Worm (Caenorhabditis elegans): ENCODE results near the gene C04E7.3.

The C04E7.3 gene

ce11 chrX:347117-347516 is at the start of gene C04E7.3:
Gene C04E7.3 (minus strand): TSS chrX:347217.
- TF ChIP-seq madf-3 (GFP tag; IDR thresholded peaks at IDR 0.05): 0 out of 2 replicates have a peak, but pooled peaks have one; percentile 45

ce11 chrX:394709-395108 is 47.7 kb upstream of the C04E7.3 start, which contains the start of gene R04A9.7:
Gene R04A9.7 (minus strand): TSS chrX:394892.
- no peak for TF ChIP-seq lsy-27 (tag; optimal IDR thresholded peaks at IDR 0.05; ENCODE audit: borderline replicate concordance, insufficient read depth)
- TF ChIP-seq xnd-1 (tag; optimal IDR thresholded peaks at IDR 0.05): no peak
- no peak for TF ChIP-seq aptf-3 (GFP tag; IDR thresholded peaks at IDR 0.05)
- TF ChIP-seq Y53G8AR.9 (GFP tag; conservative IDR thresholded peaks at IDR 0.05): no peak
- no peak for TF ChIP-seq ceh-27 (GFP tag; optimal IDR thresholded peaks at IDR 0.05)
- TF ChIP-seq cebp-1 (GFP tag; IDR thresholded peaks at IDR 0.05): no peak
- TF ChIP-seq cebp-1 (tag; optimal IDR thresholded peaks at IDR 0.05): no peak

- no peak for TF ChIP-seq lir-1 (GFP tag; conservative IDR thresholded peaks at IDR 0.05)
- no peak for TF ChIP-seq athp-1 (tag; optimal IDR thresholded peaks at IDR 0.05)
These were observed 43.5 kb upstream of the C04E7.3 start, which contains the start of gene R04A9.9 for ce11 chrX:390469-390868. Gene R04A9.9 (minus strand): TSS chrX:390569.

- TF ChIP-seq lag-1 (GFP tag; IDR thresholded peaks at IDR 0.05): no peak
- TF ChIP-seq snpc-1.3 (tag; optimal IDR thresholded peaks at IDR 0.05; ENCODE audit: insufficient read depth): no peak
- no peak for TF ChIP-seq egrh-3 (GFP tag; IDR thresholded peaks at IDR 0.05)
- no peak for TF ChIP-seq F55B11.4 (tag; optimal IDR thresholded peaks at IDR 0.05; ENCODE audit: borderline replicate concordance, insufficient read depth)
- TF ChIP-seq madf-8 (GFP tag; conservative IDR thresholded peaks at IDR 0.05): no peak
- TF ChIP-seq F10E7.11 (tag; optimal IDR thresholded peaks at IDR 0.05): no peak
- no peak for TF ChIP-seq rcor-1 (GFP tag; IDR thresholded peaks at IDR 0.05)
- no peak for TF ChIP-seq T07F8.4 (tag; optimal IDR thresholded peaks at IDR 0.05)
- no peak for TF ChIP-seq nfya-1 (tag; optimal IDR thresholded peaks at IDR 0.05; ENCODE audit: borderline replicate concordance, insufficient read depth)
- no peak for TF ChIP-seq zfh-2 (GFP tag; conservative IDR thresholded peaks at IDR 0.05)
- TF ChIP-seq ccch-3 (GFP tag; optimal IDR thresholded peaks at IDR 0.05): no peak
- no peak for TF ChIP-seq nhr-27 (tag; optimal IDR thresholded peaks at IDR 0.05)
- TF ChIP-seq lin-26 (GFP tag; IDR thresholded peaks at IDR 0.05): no peak
These were observed 42.5 kb upstream of the C04E7.3 start for ce11 chrX:389566-389965.

ce11 chrX:388728-389127 is 41.7 kb upstream of the C04E7.3 start, which contains the start of gene ceh-93:
Gene ceh-93 (minus strand): TSS chrX:388797.
- TF ChIP-seq lin-35 (GFP tag; optimal IDR thresholded peaks at IDR 0.05) (no peak), mcd-1 (GFP tag; IDR thresholded peaks at IDR 0.05) (peak; percentile 50)

- TF ChIP-seq let-526 (GFP tag; IDR thresholded peaks at IDR 0.05) (no peak), gei-17 (GFP tag; optimal IDR thresholded peaks at IDR 0.05) (no peak), aptf-2 (GFP tag; conservative IDR thresholded peaks at IDR 0.05) (no peak), K12H6.12 (tag; optimal IDR thresholded peaks at IDR 0.05) (peak; percentile 14), lin-26 (GFP tag; IDR thresholded peaks at IDR 0.05) (no peak), rcor-1 (GFP tag; IDR thresholded peaks at IDR 0.05) (peak; percentile 37; the same call in 1 of the 2 replicates), akir-1 (GFP tag; optimal IDR thresholded peaks at IDR 0.05) (no peak), athp-1 (tag; optimal IDR thresholded peaks at IDR 0.05) (no peak), nhr-80 (tag; optimal IDR thresholded peaks at IDR 0.05) (peak; percentile 43), F22D6.2 (tag; optimal IDR thresholded peaks at IDR 0.05) (no peak), ama-1 (optimal IDR thresholded peaks at IDR 0.05) (no peak), ama-1 (GFP tag; optimal IDR thresholded peaks at IDR 0.05) (no peak), F33H1.4 (GFP tag; IDR thresholded peaks at IDR 0.05) (no peak), nfya-1 (tag; optimal IDR thresholded peaks at IDR 0.05; ENCODE audit: borderline replicate concordance, insufficient read depth) (no peak), ceh-40 (GFP tag; IDR thresholded peaks at IDR 0.05) (no peak), lsl-1 (GFP tag; optimal IDR thresholded peaks at IDR 0.05) (no peak), sdz-38 (tag; optimal IDR thresholded peaks at IDR 0.05) (no peak), hrde-1 (tag; optimal IDR thresholded peaks at IDR 0.05; ENCODE audit: borderline replicate concordance) (no peak), attf-3 (GFP tag; conservative IDR thresholded peaks at IDR 0.05) (no peak)
These were observed 35.7 kb upstream of the C04E7.3 start, which contains the start of gene ife-2 for ce11 chrX:382692-383091. Gene ife-2 (minus strand): TSS chrX:382709.
